Fruit fly (Drosophila melanogaster) ovary, adult (tissue): ENCODE data around the gene CG3625.

ENCODE experiments used
- CG17801 ChIP-seq: fragments of 200-800 bp; optimal IDR thresholded peaks from 2 replicates; lab custom pipeline; 2019; ENCODE audit warnings: missing biosample characterization, mild to moderate bottlenecking, missing genetic modification characterization, moderate library complexity; ENCODE audit not compliant: partially characterized antibody

CG3625 gene

DNA sequence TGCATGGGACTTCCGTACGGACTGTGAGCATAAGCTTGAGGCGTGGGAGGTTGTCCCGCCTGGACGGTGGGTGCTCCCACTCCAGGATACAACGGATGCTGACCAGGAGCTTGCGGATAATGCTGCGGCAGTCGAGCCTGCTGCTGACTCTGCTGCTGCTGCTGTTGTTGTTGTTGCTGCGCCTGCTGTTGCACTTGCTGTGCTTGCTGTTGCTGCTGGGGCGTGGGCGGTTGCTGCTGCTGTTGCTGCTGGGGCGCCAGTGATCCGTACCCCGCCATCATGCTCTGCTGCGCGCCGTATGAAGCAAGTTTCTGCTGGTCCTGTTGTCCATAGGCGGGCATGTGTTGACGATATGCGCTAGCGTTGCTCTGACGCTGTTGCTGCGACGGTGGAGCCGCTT lies 50.2 kb downstream of the CG3625 start:
- TF ChIP-seq CG17801 (GFP tag; lab: Kevin White, UChicago): no peak

DNA sequence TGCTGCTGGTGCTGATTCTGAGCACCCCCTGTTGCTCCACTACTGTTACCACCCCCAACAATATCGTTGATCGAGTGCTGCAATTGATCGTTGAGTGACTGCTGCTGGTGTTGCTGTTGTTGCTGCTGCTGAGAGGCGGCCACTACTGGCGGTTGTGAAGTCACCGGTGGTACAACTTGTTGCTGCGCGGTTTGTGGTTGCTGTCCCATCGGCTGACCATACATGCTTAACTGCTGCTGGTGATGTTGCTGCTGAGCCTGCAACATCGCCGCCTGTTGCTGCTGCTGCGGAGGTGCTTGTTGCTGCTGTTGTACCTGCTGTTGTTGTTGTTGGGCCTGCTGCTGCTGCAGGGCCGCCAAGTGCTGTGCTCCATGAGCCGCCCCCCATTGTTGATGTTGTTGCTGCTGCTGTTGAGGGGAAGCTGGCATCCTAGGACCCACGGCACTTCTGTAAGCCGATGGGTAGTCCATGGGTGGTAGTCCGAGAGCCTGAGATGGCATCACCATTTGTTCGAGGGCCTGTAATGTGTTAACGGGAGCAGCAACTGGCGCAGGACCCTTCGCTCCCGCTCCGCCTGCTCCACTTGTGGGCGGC lies 51.3 kb downstream of the CG3625 start:
- TF ChIP-seq CG17801 (GFP tag; lab: Kevin White, UChicago): no peak
